Fruit fly (Drosophila melanogaster): Measurements from ENCODE around the gene wor.

DNA sequence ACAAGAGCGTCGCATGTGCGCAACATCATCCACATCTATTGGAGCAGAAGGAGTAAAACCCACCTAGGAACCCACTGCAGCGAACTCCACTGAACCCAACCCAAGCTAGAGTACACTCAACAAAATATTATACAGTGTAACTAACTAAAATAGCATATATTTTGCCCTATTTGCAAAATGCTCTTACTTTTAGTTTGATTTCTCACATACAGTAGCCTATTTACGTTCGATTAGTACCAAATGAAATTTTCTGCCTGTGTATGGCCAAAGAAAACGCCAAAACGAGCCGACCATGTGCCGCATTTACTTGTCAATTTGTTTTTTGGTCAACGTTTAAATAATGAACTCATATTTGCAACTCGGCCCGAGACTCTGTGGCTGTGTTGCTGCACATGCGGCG lies 43.4 kb upstream of the wor start:
- TF ChIP-seq rn (GFP tag; IDR thresholded peaks at IDR 0.05) (no peak), CG34367 (tag; optimal IDR thresholded peaks at IDR 0.05) (no peak), CG4496 (GFP tag; IDR thresholded peaks at IDR 0.05) (peak; percentile 71; the same call in 2 of the 3 replicates), CG13204 (GFP tag; optimal IDR thresholded peaks at IDR 0.05) (no peak), CG8301 (tag; optimal IDR thresholded peaks at IDR 0.05) (peak; percentile 34), EcR (GFP tag; optimal IDR thresholded peaks at IDR 0.05) (no peak), gl (tag; optimal IDR thresholded peaks at IDR 0.05) (no peak), CG32121 (GFP tag; IDR thresholded peaks at IDR 0.05) (peak; percentile 33; the same call in 1 of the 2 replicates), CG10348 (GFP tag; IDR thresholded peaks at IDR 0.05) (no peak)
